Worm (Caenorhabditis elegans) whole organism, L1 larva: Measurements from ENCODE around the gene srx-125.

Experiments
- aha-1 ChIP-seq: fragments of 150-350 bp; optimal IDR thresholded peaks from 2 replicates; lab custom pipeline; 2014; ENCODE audit warnings: missing biosample characterization, missing genetic modification characterization
- ama-1 ChIP-seq: fragments of 150-350 bp; optimal IDR thresholded peaks from 2 replicates; lab custom pipeline; 2014
- ces-1 ChIP-seq: fragments of 150-350 bp; optimal IDR thresholded peaks from 2 replicates; lab custom pipeline; 2014; ENCODE audit warnings: missing biosample characterization, missing genetic modification reagents, missing genetic modification characterization
- efl-1 ChIP-seq, 4 experiments: fragments of 150-350 bp; optimal IDR thresholded peaks in 3 of 4; peaks in 1 of 4; 1 replicate in 1 of 4; 2 replicates in 3 of 4; lab custom pipeline; 2014; ENCODE audit warnings: missing biosample characterization in 2 of 4, missing genetic modification characterization in 2 of 4, missing genetic modification reagents in 2 of 4
- elt-2 ChIP-seq: sonication (generic microtip); optimal IDR thresholded peaks from 2 replicates; lab custom pipeline; 2016; ENCODE audit warnings: missing genetic modification characterization, mild to moderate bottlenecking, inconsistent platforms, missing compliant biosample characterization, missing genetic modification reagents
- lin-15B ChIP-seq: fragments of 150-350 bp; sonication (generic microtip); optimal IDR thresholded peaks from 3 replicates; lab custom pipeline; 2014; ENCODE audit warnings: missing biosample characterization, missing genetic modification characterization
- lsy-2 ChIP-seq, 2 experiments: fragments of 150-350 bp; optimal IDR thresholded peaks; 2 replicates each; lab custom pipeline; 2014; ENCODE audit warnings: missing biosample characterization in 2 of 2, missing genetic modification characterization in 2 of 2
- mab-9 ChIP-seq: fragments of 200-800 bp; sonication (Bioruptor generic); IDR thresholded peaks from 2 replicates; pipeline ENCODE4 v1.3.6; 2022; ENCODE audit warnings: missing genetic modification reagents, missing genetic modification characterization, missing compliant biosample characterization
- nhr-237 ChIP-seq: fragments of 150-350 bp; optimal IDR thresholded peaks from 2 replicates; lab custom pipeline; 2014; ENCODE audit warnings: missing biosample characterization, missing genetic modification characterization
- swsn-7 ChIP-seq: sonication (generic microtip); optimal IDR thresholded peaks from 2 replicates; lab custom pipeline; 2016; ENCODE audit warnings: missing genetic modification characterization, missing compliant biosample characterization
- unc-62 ChIP-seq: fragments of 150-350 bp; optimal IDR thresholded peaks from 2 replicates; lab custom pipeline; 2014; ENCODE audit warnings: missing biosample characterization, missing genetic modification reagents, missing genetic modification characterization
- unc-86 ChIP-seq: sonication (generic microtip); optimal IDR thresholded peaks from 2 replicates; lab custom pipeline; 2016; ENCODE audit warnings: missing genetic modification characterization, missing compliant biosample characterization

DNA sequence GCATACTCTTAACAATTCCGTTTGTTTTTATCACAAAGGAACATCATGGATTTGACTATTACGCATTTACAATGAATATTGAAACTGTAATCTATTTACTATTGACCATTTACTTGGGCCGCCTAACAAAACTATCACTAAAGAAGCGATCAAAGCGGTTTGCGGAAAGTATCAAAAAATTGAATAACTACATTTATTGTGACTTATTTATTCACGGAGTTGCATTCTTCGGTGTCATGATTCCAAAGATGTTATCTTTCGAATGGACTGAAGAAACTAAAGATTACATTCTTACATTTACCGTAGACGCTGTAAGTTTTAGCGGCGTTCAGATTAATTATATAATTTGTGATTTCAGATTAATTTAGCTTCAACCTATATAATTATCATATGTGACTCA lies 2.9 kb upstream of the srx-125 start:
- no peak for TF ChIP-seq lsy-2 (tag; optimal IDR thresholded peaks at IDR 0.05; lab: Kevin White, UChicago)
- TF ChIP-seq elt-2 (tag; lab: Kevin White, UChicago), result no peak
- no peak for TF ChIP-seq mab-9 (GFP tag; lab: Robert Waterston, UW)
- TF ChIP-seq swsn-7 (tag; lab: Kevin White, UChicago), result no peak
- no peak for TF ChIP-seq ces-1 (GFP tag; lab: Kevin White, UChicago)
- TF ChIP-seq lin-15B (tag; lab: Kevin White, UChicago), result no peak
- no peak for TF ChIP-seq unc-62
- TF ChIP-seq unc-86 (tag; lab: Kevin White, UChicago), result no peak
- TF ChIP-seq aha-1 (tag; lab: Kevin White, UChicago), result no peak
- no peak for TF ChIP-seq efl-1 (optimal IDR thresholded peaks at IDR 0.05; lab: Kevin White, UChicago)
- TF ChIP-seq efl-1 (GFP tag; optimal IDR thresholded peaks at IDR 0.05 in 1 of 2; lab: Kevin White, UChicago), result no peak
- TF ChIP-seq ama-1 (lab: Kevin White, UChicago), result no peak
- TF ChIP-seq nhr-237 (tag; lab: Kevin White, UChicago), result no peak
